Fruit fly (Drosophila melanogaster) whole organism, embryonic: ENCODE results near the gene kdn.
A peak's percentile ranks its signal among the peaks of the same experiment; 100 is the strongest.

Source experiments
- Bteb2 ChIP-seq: fragments of 200-800 bp; sonication (Bioruptor generic); optimal IDR thresholded peaks from 2 replicates; lab custom pipeline; 2016; ENCODE audit warnings: missing biosample characterization, missing genetic modification characterization
- CG12236 ChIP-seq: fragments of 200-800 bp; sonication (Bioruptor generic); optimal IDR thresholded peaks from 2 replicates; lab custom pipeline; 2016; ENCODE audit warnings: missing biosample characterization, missing genetic modification characterization
- CG12299 ChIP-seq: fragments of 200-800 bp; sonication (Bioruptor generic); optimal IDR thresholded peaks from 2 replicates; lab custom pipeline; 2018; ENCODE audit warnings: missing biosample characterization, mild to moderate bottlenecking, missing genetic modification characterization
- CG12769 ChIP-seq: fragments of 200-800 bp; sonication (Bioruptor generic); optimal IDR thresholded peaks from 2 replicates; lab custom pipeline; 2019; ENCODE audit warnings: missing biosample characterization, mild to moderate bottlenecking, missing genetic modification characterization, moderate library complexity
- CG16779 ChIP-seq: fragments of 200-800 bp; sonication (Bioruptor generic); IDR thresholded peaks from 2 replicates; pipeline ENCODE4 v1.3.6; 2022; ENCODE audit warnings: missing biosample characterization, missing genetic modification characterization
- CG17385 ChIP-seq: fragments of 200-800 bp; sonication (Bioruptor generic); optimal IDR thresholded peaks from 3 replicates; lab custom pipeline; 2018; ENCODE audit warnings: missing biosample characterization, mild to moderate bottlenecking, missing genetic modification characterization
- CG17612 ChIP-seq: fragments of 200-800 bp; sonication (Bioruptor generic); IDR thresholded peaks from 2 replicates; pipeline ENCODE4 v1.3.6; 2022; ENCODE audit warnings: missing biosample characterization, missing genetic modification characterization
- CG1832 ChIP-seq: fragments of 200-800 bp; sonication (Bioruptor generic); optimal IDR thresholded peaks from 2 replicates; lab custom pipeline; 2017; ENCODE audit warnings: missing biosample characterization, mild to moderate bottlenecking, missing genetic modification characterization, inconsistent platforms
- CG18476 ChIP-seq: fragments of 200-800 bp; sonication (Bioruptor generic); optimal IDR thresholded peaks from 2 replicates; lab custom pipeline; 2016; ENCODE audit warnings: missing biosample characterization, mild to moderate bottlenecking, missing genetic modification characterization
- CG18619 ChIP-seq: fragments of 200-800 bp; sonication (Bioruptor generic); optimal IDR thresholded peaks from 3 replicates; lab custom pipeline; 2017; ENCODE audit warnings: missing biosample characterization, mild to moderate bottlenecking, missing genetic modification characterization
- CG2116 ChIP-seq: fragments of 200-800 bp; sonication (Bioruptor generic); optimal IDR thresholded peaks from 3 replicates; lab custom pipeline; 2018; ENCODE audit warnings: missing biosample characterization, mild to moderate bottlenecking, missing genetic modification characterization
- CG32767 ChIP-seq: fragments of 200-800 bp; sonication (Bioruptor generic); IDR thresholded peaks from 2 replicates; pipeline ENCODE4 v1.3.6; 2022; ENCODE audit warnings: missing biosample characterization, missing genetic modification characterization
- CG33557 ChIP-seq: fragments of 200-800 bp; sonication (Bioruptor generic); optimal IDR thresholded peaks from 2 replicates; lab custom pipeline; 2019; ENCODE audit warnings: missing biosample characterization, mild to moderate bottlenecking, missing genetic modification characterization, moderate library complexity
- CG3407 ChIP-seq: fragments of 200-800 bp; sonication (Bioruptor generic); optimal IDR thresholded peaks from 2 replicates; lab custom pipeline; 2018; ENCODE audit warnings: missing biosample characterization, mild to moderate bottlenecking, missing genetic modification characterization
- CG4730 ChIP-seq: fragments of 200-800 bp; sonication (Bioruptor generic); IDR thresholded peaks from 2 replicates; pipeline ENCODE4 v1.3.6; 2022; ENCODE audit warnings: missing biosample characterization, missing genetic modification characterization
- CG6254 ChIP-seq: fragments of 200-800 bp; sonication (Bioruptor generic); optimal IDR thresholded peaks from 3 replicates; lab custom pipeline; 2017; ENCODE audit warnings: mild to moderate bottlenecking, missing biosample characterization, missing genetic modification reagents, missing genetic modification characterization
- D19A ChIP-seq: fragments of 200-800 bp; optimal IDR thresholded peaks from 3 replicates; lab custom pipeline; 2019; ENCODE audit warnings: missing biosample characterization, mild to moderate bottlenecking, missing genetic modification characterization, moderate library complexity
- Dfd ChIP-seq, 2 experiments: fragments of >200 bp; optimal IDR thresholded peaks; 2 replicates each; lab custom pipeline; 2017; ENCODE audit warnings: missing biosample characterization in 2 of 2, missing genetic modification characterization in 2 of 2
- Fer2 ChIP-seq: fragments of 200-800 bp; sonication (Bioruptor generic); optimal IDR thresholded peaks from 2 replicates; lab custom pipeline; 2018; ENCODE audit warnings: missing biosample characterization, mild to moderate bottlenecking, missing genetic modification characterization, moderate library complexity
- Gug ChIP-seq: fragments of 200-800 bp; sonication (Bioruptor generic); IDR thresholded peaks from 4 replicates; pipeline ENCODE4 v1.3.6; 2022; ENCODE audit warnings: missing biosample characterization, missing genetic modification characterization
- HHEX ChIP-seq: fragments of 200-800 bp; sonication (Bioruptor generic); optimal IDR thresholded peaks from 3 replicates; lab custom pipeline; 2017; ENCODE audit warnings: missing biosample characterization, mild to moderate bottlenecking, missing genetic modification characterization, missing genetic modification reagents
- Kr ChIP-seq: fragments of 200-800 bp; sonication (Bioruptor generic); optimal IDR thresholded peaks from 2 replicates; lab custom pipeline; 2017; ENCODE audit warnings: missing biosample characterization, mild to moderate bottlenecking, missing genetic modification characterization
- Lim3 ChIP-seq: fragments of 200-800 bp; sonication (Bioruptor generic); IDR thresholded peaks from 2 replicates; pipeline ENCODE4 v1.3.6; 2022; ENCODE audit warnings: missing biosample characterization, missing genetic modification characterization
- Med ChIP-seq: fragments of 200-800 bp; sonication (Bioruptor generic); peaks from one replicate; lab custom pipeline; 2016; ENCODE audit warnings: missing biosample characterization, missing genetic modification characterization, mild to moderate bottlenecking, inconsistent platforms, moderate library complexity
- Meics ChIP-seq: fragments of 200-800 bp; sonication (Bioruptor generic); optimal IDR thresholded peaks from 2 replicates; lab custom pipeline; 2017; ENCODE audit warnings: missing biosample characterization, mild to moderate bottlenecking, missing genetic modification characterization
- NC2β ChIP-seq: fragments of 200-800 bp; sonication (Bioruptor generic); optimal IDR thresholded peaks from 2 replicates; lab custom pipeline; 2016; ENCODE audit warnings: missing biosample characterization, missing genetic modification characterization
- Nf-YC ChIP-seq: fragments of 200-800 bp; optimal IDR thresholded peaks from 3 replicates; lab custom pipeline; 2019; ENCODE audit warnings: missing biosample characterization, mild to moderate bottlenecking, missing genetic modification characterization, moderate library complexity
- Spps ChIP-seq: fragments of 200-800 bp; sonication (Bioruptor generic); optimal IDR thresholded peaks from 2 replicates; lab custom pipeline; 2018; ENCODE audit warnings: missing biosample characterization, mild to moderate bottlenecking, missing genetic modification characterization
- ab ChIP-seq: fragments of 200-800 bp; sonication (Bioruptor generic); optimal IDR thresholded peaks from 2 replicates; lab custom pipeline; 2016; ENCODE audit warnings: missing biosample characterization, missing genetic modification characterization
- ap ChIP-seq: fragments of 200-800 bp; sonication (Bioruptor generic); IDR thresholded peaks from 2 replicates; pipeline ENCODE4 v1.3.6; 2022; ENCODE audit warnings: missing biosample characterization, missing genetic modification characterization
- ato ChIP-seq: fragments of 200-800 bp; sonication (Bioruptor generic); IDR thresholded peaks from 2 replicates; pipeline ENCODE4 v1.3.6; 2022; ENCODE audit warnings: missing biosample characterization, missing genetic modification characterization; ENCODE audit not compliant: partially characterized antibody
- bab2 ChIP-seq: fragments of 200-800 bp; sonication (Bioruptor generic); optimal IDR thresholded peaks from 2 replicates; lab custom pipeline; 2016; ENCODE audit warnings: missing biosample characterization, missing genetic modification characterization
- bsh ChIP-seq, 2 experiments: fragments of 200-800 bp; sonication (Bioruptor generic); optimal IDR thresholded peaks; 2 replicates each; lab custom pipeline; 2017 to 2018; ENCODE audit warnings: mild to moderate bottlenecking in 2 of 2, missing biosample characterization in 2 of 2, missing genetic modification characterization in 2 of 2, moderate library complexity in 1 of 2
- crol ChIP-seq: fragments of 200-800 bp; sonication (Bioruptor generic); IDR thresholded peaks from 2 replicates; pipeline ENCODE4 v1.3.6; 2022; ENCODE audit warnings: missing biosample characterization, missing genetic modification characterization
- dmrt99B ChIP-seq: fragments of 200-800 bp; sonication (Bioruptor generic); optimal IDR thresholded peaks from 2 replicates; lab custom pipeline; 2018; ENCODE audit warnings: missing biosample characterization, mild to moderate bottlenecking, missing genetic modification characterization, moderate library complexity
- emc ChIP-seq: fragments of 200-800 bp; sonication (Bioruptor generic); optimal IDR thresholded peaks from 2 replicates; lab custom pipeline; 2016; ENCODE audit warnings: missing biosample characterization, missing genetic modification characterization
- eve ChIP-seq, 2 experiments: fragments of >200 bp; optimal IDR thresholded peaks; 2 replicates each; lab custom pipeline; 2017; ENCODE audit warnings: missing biosample characterization in 2 of 2, missing genetic modification characterization in 2 of 2
- fd64A ChIP-seq: fragments of 200-800 bp; sonication (Bioruptor generic); optimal IDR thresholded peaks from 3 replicates; lab custom pipeline; 2018; ENCODE audit warnings: missing biosample characterization, mild to moderate bottlenecking, missing genetic modification characterization
- gsb-n ChIP-seq: fragments of 200-800 bp; sonication (Bioruptor generic); optimal IDR thresholded peaks from 3 replicates; lab custom pipeline; 2018; ENCODE audit warnings: missing biosample characterization, mild to moderate bottlenecking, missing genetic modification characterization
- gt ChIP-seq: fragments of 200-800 bp; sonication (Bioruptor generic); IDR thresholded peaks from 2 replicates; pipeline ENCODE4 v1.3.6; 2022; ENCODE audit warnings: missing biosample characterization, missing genetic modification characterization
- jing ChIP-seq: fragments of 200-800 bp; sonication (Bioruptor generic); optimal IDR thresholded peaks from 2 replicates; lab custom pipeline; 2018; ENCODE audit warnings: missing biosample characterization, mild to moderate bottlenecking, missing genetic modification characterization
- kah ChIP-seq: fragments of 200-800 bp; sonication (Bioruptor generic); optimal IDR thresholded peaks from 2 replicates; lab custom pipeline; 2018; ENCODE audit warnings: missing biosample characterization, mild to moderate bottlenecking, missing genetic modification characterization
- lab ChIP-seq: fragments of 200-800 bp; sonication (Bioruptor generic); optimal IDR thresholded peaks from 3 replicates; lab custom pipeline; 2017; ENCODE audit warnings: missing biosample characterization, missing genetic modification characterization, mild to moderate bottlenecking, moderate library complexity, missing genetic modification reagents
- lmd ChIP-seq: fragments of 200-800 bp; sonication (Bioruptor generic); IDR thresholded peaks from 2 replicates; pipeline ENCODE4 v1.3.6; 2022; ENCODE audit warnings: missing biosample characterization, missing genetic modification characterization
- nerfin-1 ChIP-seq: fragments of 200-800 bp; sonication (Bioruptor generic); optimal IDR thresholded peaks from 3 replicates; lab custom pipeline; 2019; ENCODE audit warnings: missing biosample characterization, mild to moderate bottlenecking, missing genetic modification characterization, moderate library complexity
- onecut ChIP-seq: fragments of 200-800 bp; sonication (Bioruptor generic); IDR thresholded peaks from 2 replicates; pipeline ENCODE4 v1.3.6; 2022; ENCODE audit warnings: missing biosample characterization, missing genetic modification characterization
- psq ChIP-seq: fragments of 200-800 bp; sonication (Bioruptor generic); optimal IDR thresholded peaks from 2 replicates; lab custom pipeline; 2017; ENCODE audit warnings: missing biosample characterization, missing genetic modification characterization
- repo ChIP-seq: fragments of 200-800 bp; sonication (Bioruptor generic); optimal IDR thresholded peaks from 2 replicates; lab custom pipeline; 2016; ENCODE audit warnings: missing biosample characterization, missing genetic modification characterization
- seq ChIP-seq: fragments of 200-800 bp; sonication (Bioruptor generic); IDR thresholded peaks from 2 replicates; pipeline ENCODE4 v1.3.6; 2022; ENCODE audit warnings: missing biosample characterization, missing genetic modification characterization
- sisA ChIP-seq: fragments of 200-800 bp; sonication (Bioruptor generic); IDR thresholded peaks from 2 replicates; pipeline ENCODE4 v1.3.6; 2022; ENCODE audit warnings: missing biosample characterization, missing genetic modification characterization
- usp ChIP-seq: fragments of >200 bp; optimal IDR thresholded peaks from 2 replicates; lab custom pipeline; 2017; ENCODE audit warnings: missing biosample characterization, missing genetic modification characterization
- zen2 ChIP-seq: fragments of 200-800 bp; sonication (Bioruptor generic); IDR thresholded peaks from 3 replicates; pipeline ENCODE4 v1.3.6; 2022; ENCODE audit warnings: missing biosample characterization, missing genetic modification characterization; ENCODE audit not compliant: partially characterized antibody

kdn gene

dm6 chrX:6346926-6347367 is 3.5 kb upstream of the kdn start, which contains the start of gene CG3847 (continued):
- TF ChIP-seq HHEX: no peak
- TF ChIP-seq CG6254 (GFP tag; lab: Kevin White, UChicago): no peak
- peak; percentile 8 for TF ChIP-seq emc
- TF ChIP-seq ato (GFP tag; lab: Robert Waterston, UW): peak; percentile 61
- no peak; the same call in 2 of the 3 replicates for TF ChIP-seq zen2 (GFP tag; lab: Robert Waterston, UW)
- TF ChIP-seq CG1832 (GFP tag; lab: Kevin White, UChicago): peak; percentile 78
- no peak for TF ChIP-seq Spps (tag; lab: Kevin White, UChicago)
- TF ChIP-seq CG2116 (GFP tag; lab: Kevin White, UChicago): peak; percentile 84
- TF ChIP-seq Nf-YC (tag; lab: Kevin White, UChicago): peak; percentile 47
- TF ChIP-seq gsb-n (tag; lab: Kevin White, UChicago): peak; percentile 21
- TF ChIP-seq bsh (GFP tag; optimal IDR thresholded peaks at IDR 0.05; lab: Kevin White, UChicago): no peak
- TF ChIP-seq CG3407 (GFP tag; lab: Kevin White, UChicago): no peak
- peak; percentile 43 for TF ChIP-seq Meics
- no peak for TF ChIP-seq Kr (GFP tag; lab: Kevin White, UChicago)
- TF ChIP-seq ap (GFP tag; lab: Robert Waterston, UW): no peak
- TF ChIP-seq Dfd (GFP tag; optimal IDR thresholded peaks at IDR 0.05; lab: Kevin White, UChicago): no peak
- peak; percentile 31 for TF ChIP-seq psq (GFP tag; lab: Kevin White, UChicago)
- TF ChIP-seq seq: no peak
- peak; percentile 88 for TF ChIP-seq Med
- TF ChIP-seq sisA: no peak
- TF ChIP-seq Bteb2 (GFP tag; lab: Kevin White, UChicago): peak; percentile 44
- TF ChIP-seq lmd (GFP tag; lab: Robert Waterston, UW): no peak
- TF ChIP-seq jing (GFP tag; lab: Kevin White, UChicago): no peak
- no peak for TF ChIP-seq CG12236
- no peak for TF ChIP-seq Fer2 (tag; lab: Kevin White, UChicago)
- no peak for TF ChIP-seq nerfin-1 (tag; lab: Kevin White, UChicago)
- no peak for TF ChIP-seq kah (GFP tag; lab: Kevin White, UChicago)
- peak; percentile 42 for TF ChIP-seq CG33557 (GFP tag; lab: Kevin White, UChicago)
- TF ChIP-seq CG18476: no peak
- TF ChIP-seq CG16779 (GFP tag; lab: Robert Waterston, UW): no peak
- TF ChIP-seq gt: no peak
- TF ChIP-seq CG4730: no peak
- no peak for TF ChIP-seq bab2 (GFP tag; lab: Kevin White, UChicago)
- peak; percentile 45 for TF ChIP-seq CG12769 (tag; lab: Kevin White, UChicago)
- no peak for TF ChIP-seq fd64A (GFP tag; lab: Kevin White, UChicago)
- TF ChIP-seq crol (GFP tag; lab: Robert Waterston, UW): no peak
- peak; percentile 46 for TF ChIP-seq repo (GFP tag; lab: Kevin White, UChicago)
- no peak for TF ChIP-seq CG32767 (GFP tag; lab: Robert Waterston, UW)
- no peak for TF ChIP-seq CG17612 (GFP tag; lab: Robert Waterston, UW)
- TF ChIP-seq eve (GFP tag; optimal IDR thresholded peaks at IDR 0.05; lab: Kevin White, UChicago): no peak
- peak; percentile 8 for TF ChIP-seq CG18619 (GFP tag; lab: Kevin White, UChicago)
- TF ChIP-seq usp (GFP tag; lab: Kevin White, UChicago): no peak
- 0 out of 2 replicates have a peak, but pooled peaks have one; percentile 11 for TF ChIP-seq onecut
- TF ChIP-seq dmrt99B: no peak
- peak; percentile 13; the same call in 1 of the 4 replicates for TF ChIP-seq Gug (GFP tag; lab: Robert Waterston, UW)
- TF ChIP-seq Lim3 (GFP tag; lab: Robert Waterston, UW): no peak
- no peak for TF ChIP-seq ab (GFP tag; lab: Kevin White, UChicago)
- TF ChIP-seq D19A (tag; lab: Kevin White, UChicago): no peak
- no peak for TF ChIP-seq CG17385
- peak; percentile 46 for TF ChIP-seq CG12299 (tag; lab: Kevin White, UChicago)
- TF ChIP-seq NC2β (GFP tag; lab: Kevin White, UChicago): peak; percentile 58
- TF ChIP-seq lab: peak; percentile 52
